Worm (Caenorhabditis elegans) whole organism, mixed stage, embryonic: ENCODE measurements around the gene toca-2.

ENCODE experiments used
- ces-1 ChIP-seq: fragments of 150-350 bp; optimal IDR thresholded peaks from 2 replicates; lab custom pipeline; 2014; ENCODE audit warnings: missing biosample characterization, missing genetic modification reagents, missing genetic modification characterization
- elt-3 ChIP-seq: fragments of 150-350 bp; optimal IDR thresholded peaks from 2 replicates; lab custom pipeline; 2014; ENCODE audit warnings: missing biosample characterization, missing genetic modification characterization
- flh-1 ChIP-seq: fragments of 200-800 bp; sonication (Bioruptor generic); optimal IDR thresholded peaks from 2 replicates; lab custom pipeline; 2018; ENCODE audit warnings: mild to moderate bottlenecking, missing genetic modification characterization, moderate library complexity, missing compliant biosample characterization
- hlh-1 ChIP-seq: fragments of 150-350 bp; optimal IDR thresholded peaks from 2 replicates; lab custom pipeline; 2014; ENCODE audit warnings: missing biosample characterization, missing genetic modification reagents, missing genetic modification characterization
- lin-13 ChIP-seq: fragments of 150-350 bp; optimal IDR thresholded peaks from 2 replicates; lab custom pipeline; 2014; ENCODE audit warnings: missing biosample characterization, missing genetic modification characterization
- lsy-2 ChIP-seq: fragments of 150-350 bp; optimal IDR thresholded peaks from 2 replicates; lab custom pipeline; 2014; ENCODE audit warnings: missing biosample characterization, missing genetic modification characterization
- mep-1 ChIP-seq: fragments of 150-350 bp; optimal IDR thresholded peaks from 2 replicates; lab custom pipeline; 2017; ENCODE audit warnings: missing biosample characterization, missing genetic modification reagents, missing genetic modification characterization, inconsistent platforms
- nhr-237 ChIP-seq: fragments of 150-350 bp; optimal IDR thresholded peaks from 2 replicates; lab custom pipeline; 2014; ENCODE audit warnings: missing biosample characterization, missing genetic modification characterization
- pha-4 ChIP-seq: fragments of 150-350 bp; optimal IDR thresholded peaks from 2 replicates; lab custom pipeline; 2018; ENCODE audit warnings: missing biosample characterization, missing genetic modification reagents, missing genetic modification characterization
- snpc-4 ChIP-seq: fragments of 150-350 bp; optimal IDR thresholded peaks from 2 replicates; lab custom pipeline; 2014; ENCODE audit warnings: missing biosample characterization, missing genetic modification characterization
- unc-39 ChIP-seq: fragments of 150-350 bp; optimal IDR thresholded peaks from 2 replicates; lab custom pipeline; 2014; ENCODE audit warnings: missing biosample characterization, missing genetic modification characterization

DNA sequence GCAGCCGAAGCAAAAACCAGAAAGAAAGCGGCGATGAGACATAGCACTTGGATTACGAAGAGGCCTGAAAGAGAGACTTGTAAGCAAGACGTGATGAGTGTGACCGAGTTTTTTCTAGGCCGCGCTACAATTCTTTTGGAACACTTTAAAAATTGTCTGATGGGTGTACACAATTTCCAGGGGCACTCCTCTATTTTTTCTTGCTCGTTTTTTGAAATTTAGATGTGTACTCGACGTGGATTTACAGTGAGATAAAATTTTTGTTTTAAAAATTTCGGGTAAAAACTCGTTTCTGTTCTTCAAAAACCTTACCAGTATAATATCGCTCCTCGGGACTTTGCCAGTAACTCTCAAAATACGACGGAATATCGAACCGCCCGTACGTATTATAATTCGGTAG, 25.9 kb upstream of the toca-2 start:
- TF ChIP-seq pha-4 (tag; lab: Kevin White, UChicago) (no peak), hlh-1 (tag; lab: Kevin White, UChicago) (no peak), ces-1 (GFP tag; lab: Kevin White, UChicago) (no peak), unc-39 (tag; lab: Kevin White, UChicago) (no peak), elt-3 (tag; lab: Kevin White, UChicago) (no peak), lsy-2 (tag; lab: Kevin White, UChicago) (no peak), snpc-4 (no peak), lin-13 (tag; lab: Kevin White, UChicago) (no peak), mep-1 (no peak), flh-1 (no peak), nhr-237 (tag; lab: Kevin White, UChicago) (no peak)
